Fruit fly (Drosophila melanogaster) whole organism, adult: ENCODE measurements around the gene mRpL12.

ENCODE experiments used
- CG11617 ChIP-seq: fragments of 200-800 bp; sonication (Bioruptor generic); optimal IDR thresholded peaks from 2 replicates; lab custom pipeline; 2017; ENCODE audit warnings: mild to moderate bottlenecking, missing biosample characterization, missing genetic modification reagents, missing genetic modification characterization
- CG12768 ChIP-seq: fragments of 200-800 bp; sonication (Bioruptor generic); optimal IDR thresholded peaks from 2 replicates; lab custom pipeline; 2017; ENCODE audit warnings: missing biosample characterization, missing genetic modification characterization, mild to moderate bottlenecking, moderate library complexity, missing genetic modification reagents
- CG14711 ChIP-seq: fragments of 200-800 bp; sonication (Bioruptor generic); optimal IDR thresholded peaks from 2 replicates; lab custom pipeline; 2018; ENCODE audit warnings: missing biosample characterization, mild to moderate bottlenecking, missing genetic modification characterization, moderate library complexity
- CG1620 ChIP-seq: fragments of 200-800 bp; sonication (Bioruptor generic); optimal IDR thresholded peaks from 2 replicates; lab custom pipeline; 2016; ENCODE audit warnings: missing biosample characterization, missing genetic modification characterization
- CG33017 ChIP-seq: fragments of 200-800 bp; sonication (Bioruptor generic); optimal IDR thresholded peaks from 2 replicates; lab custom pipeline; 2018; ENCODE audit warnings: missing biosample characterization, mild to moderate bottlenecking, missing genetic modification characterization, moderate library complexity
- CG5204 ChIP-seq: fragments of 200-800 bp; sonication (Bioruptor generic); optimal IDR thresholded peaks from 2 replicates; lab custom pipeline; 2016; ENCODE audit warnings: missing biosample characterization, missing genetic modification characterization
- CG7045 ChIP-seq: fragments of 200-800 bp; sonication (Bioruptor generic); optimal IDR thresholded peaks from 2 replicates; lab custom pipeline; 2017; ENCODE audit warnings: missing biosample characterization, mild to moderate bottlenecking, missing genetic modification characterization
- CG7101 ChIP-seq: fragments of 200-800 bp; sonication (Bioruptor generic); optimal IDR thresholded peaks from 2 replicates; lab custom pipeline; 2018; ENCODE audit warnings: missing biosample characterization, mild to moderate bottlenecking, missing genetic modification characterization, moderate library complexity
- Clk ChIP-seq: fragments of 200-800 bp; sonication (Bioruptor generic); optimal IDR thresholded peaks from 2 replicates; lab custom pipeline; 2017; ENCODE audit warnings: missing biosample characterization, missing genetic modification characterization
- Crg-1 ChIP-seq: fragments of 200-800 bp; sonication (Bioruptor generic); optimal IDR thresholded peaks from 2 replicates; lab custom pipeline; 2016; ENCODE audit warnings: missing biosample characterization, missing genetic modification characterization
- Hr96 ChIP-seq: fragments of 200-800 bp; sonication (Bioruptor generic); optimal IDR thresholded peaks from 2 replicates; lab custom pipeline; 2016; ENCODE audit warnings: missing biosample characterization, missing genetic modification characterization
- Mnt ChIP-seq: fragments of 200-800 bp; sonication (Bioruptor generic); optimal IDR thresholded peaks from 2 replicates; lab custom pipeline; 2016; ENCODE audit warnings: missing biosample characterization, mild to moderate bottlenecking, missing genetic modification characterization
- bab1 ChIP-seq: fragments of 200-800 bp; sonication (Bioruptor generic); optimal IDR thresholded peaks from 3 replicates; lab custom pipeline; 2019; ENCODE audit warnings: missing biosample characterization, mild to moderate bottlenecking, missing genetic modification characterization, moderate library complexity
- cic ChIP-seq: fragments of 200-800 bp; sonication (Bioruptor generic); optimal IDR thresholded peaks from 2 replicates; lab custom pipeline; 2017; ENCODE audit warnings: missing biosample characterization, mild to moderate bottlenecking, missing genetic modification characterization, moderate library complexity
- cnc ChIP-seq, 2 experiments: fragments of >200 bp; optimal IDR thresholded peaks; 2 replicates each; lab custom pipeline; 2017
- kay ChIP-seq: fragments of 200-800 bp; sonication (Bioruptor generic); peaks from one replicate; lab custom pipeline; 2016; ENCODE audit warnings: missing biosample characterization, missing genetic modification characterization, borderline replicate concordance
- ovo ChIP-seq: fragments of 200-800 bp; sonication (Bioruptor generic); optimal IDR thresholded peaks from 2 replicates; lab custom pipeline; 2016; ENCODE audit warnings: missing biosample characterization, missing genetic modification characterization
- pad ChIP-seq: fragments of 200-800 bp; sonication (Bioruptor generic); optimal IDR thresholded peaks from 3 replicates; lab custom pipeline; 2017; ENCODE audit warnings: missing biosample characterization, missing genetic modification characterization, mild to moderate bottlenecking, moderate library complexity, missing genetic modification reagents
- tj ChIP-seq: fragments of 200-800 bp; sonication (Bioruptor generic); optimal IDR thresholded peaks from 3 replicates; lab custom pipeline; 2017; ENCODE audit warnings: missing biosample characterization, mild to moderate bottlenecking, missing genetic modification characterization, moderate library complexity
- toe ChIP-seq: fragments of 200-800 bp; sonication (Bioruptor generic); optimal IDR thresholded peaks from 2 replicates; lab custom pipeline; 2016; ENCODE audit warnings: missing biosample characterization, missing genetic modification characterization

Gene mRpL12

dm6 chr3L:8929527-8929926 lies 27.1 kb upstream of the mRpL12 start:
- TF ChIP-seq CG12768 (GFP tag; lab: Kevin White, UChicago): no peak
- TF ChIP-seq cic (GFP tag; lab: Kevin White, UChicago): no peak
- TF ChIP-seq CG33017 (tag; lab: Kevin White, UChicago): no peak
- TF ChIP-seq Crg-1 (GFP tag; lab: Kevin White, UChicago): no peak
- TF ChIP-seq CG1620 (GFP tag; lab: Kevin White, UChicago): no peak
- TF ChIP-seq Mnt (GFP tag; lab: Kevin White, UChicago): no peak
- TF ChIP-seq Hr96 (GFP tag; lab: Kevin White, UChicago): no peak
- no peak for TF ChIP-seq tj (GFP tag; lab: Kevin White, UChicago)
- no peak for TF ChIP-seq bab1
- no peak for TF ChIP-seq CG14711 (tag; lab: Kevin White, UChicago)
- no peak for TF ChIP-seq CG7045 (GFP tag; lab: Kevin White, UChicago)
- TF ChIP-seq toe (GFP tag; lab: Kevin White, UChicago): no peak
- no peak for TF ChIP-seq CG5204 (GFP tag; lab: Kevin White, UChicago)
- TF ChIP-seq pad (GFP tag; lab: Kevin White, UChicago): no peak

dm6 chr3L:8931916-8932315 lies 24.7 kb upstream of the mRpL12 start:
- no peak for TF ChIP-seq Clk
- no peak for TF ChIP-seq ovo (GFP tag; lab: Kevin White, UChicago)
- peak; percentile 86 for TF ChIP-seq kay (GFP tag; lab: Kevin White, UChicago)
- no peak for TF ChIP-seq cic (GFP tag; lab: Kevin White, UChicago)
- TF ChIP-seq bab1: peak; percentile 60
- TF ChIP-seq CG33017 (tag; lab: Kevin White, UChicago): no peak
- TF ChIP-seq CG1620 (GFP tag; lab: Kevin White, UChicago): no peak
- no peak for TF ChIP-seq pad (GFP tag; lab: Kevin White, UChicago)
- TF ChIP-seq cnc (optimal IDR thresholded peaks at IDR 0.05; lab: Kevin White, UChicago): no peak
- TF ChIP-seq tj (GFP tag; lab: Kevin White, UChicago): no peak
- no peak for TF ChIP-seq CG7045 (GFP tag; lab: Kevin White, UChicago)
- no peak for TF ChIP-seq CG11617 (GFP tag; lab: Kevin White, UChicago)
- no peak for TF ChIP-seq CG14711 (tag; lab: Kevin White, UChicago)

dm6 chr3L:8939654-8940053 lies 16.9 kb upstream of the mRpL12 start:
- no peak for TF ChIP-seq CG1620 (GFP tag; lab: Kevin White, UChicago)
- no peak for TF ChIP-seq tj (GFP tag; lab: Kevin White, UChicago)
- TF ChIP-seq CG7101 (tag; lab: Kevin White, UChicago): no peak
- no peak for TF ChIP-seq CG33017 (tag; lab: Kevin White, UChicago)
- TF ChIP-seq cnc (optimal IDR thresholded peaks at IDR 0.05; lab: Kevin White, UChicago): no peak
- no peak for TF ChIP-seq bab1
- no peak for TF ChIP-seq CG12768 (GFP tag; lab: Kevin White, UChicago)
- TF ChIP-seq toe (GFP tag; lab: Kevin White, UChicago): no peak
- TF ChIP-seq pad (GFP tag; lab: Kevin White, UChicago): no peak
- no peak for TF ChIP-seq CG11617 (GFP tag; lab: Kevin White, UChicago)
- TF ChIP-seq Mnt (GFP tag; lab: Kevin White, UChicago): no peak
- TF ChIP-seq CG5204 (GFP tag; lab: Kevin White, UChicago): no peak
- no peak for TF ChIP-seq CG7045 (GFP tag; lab: Kevin White, UChicago)
- no peak for TF ChIP-seq cic (GFP tag; lab: Kevin White, UChicago)
- TF ChIP-seq Hr96 (GFP tag; lab: Kevin White, UChicago): no peak
- TF ChIP-seq CG14711 (tag; lab: Kevin White, UChicago): no peak
- no peak for TF ChIP-seq kay (GFP tag; lab: Kevin White, UChicago)
- TF ChIP-seq ovo (GFP tag; lab: Kevin White, UChicago): no peak

- TF ChIP-seq Clk (no peak), tj (GFP tag; lab: Kevin White, UChicago) (no peak), CG7101 (tag; lab: Kevin White, UChicago) (no peak), pad (GFP tag; lab: Kevin White, UChicago) (no peak), CG1620 (GFP tag; lab: Kevin White, UChicago) (no peak), Mnt (GFP tag; lab: Kevin White, UChicago) (no peak), cnc (optimal IDR thresholded peaks at IDR 0.05; lab: Kevin White, UChicago) (no peak), cic (GFP tag; lab: Kevin White, UChicago) (no peak), CG33017 (tag; lab: Kevin White, UChicago) (no peak), CG5204 (GFP tag; lab: Kevin White, UChicago) (no peak), CG12768 (GFP tag; lab: Kevin White, UChicago) (no peak), kay (GFP tag; lab: Kevin White, UChicago) (no peak), ovo (GFP tag; lab: Kevin White, UChicago) (no peak), Hr96 (GFP tag; lab: Kevin White, UChicago) (no peak), bab1 (no peak), CG11617 (GFP tag; lab: Kevin White, UChicago) (no peak)
Observed at dm6 chr3L:8947848-8948494, 8.6 kb upstream of the mRpL12 start.

- TF ChIP-seq CG1620 (GFP tag; lab: Kevin White, UChicago): no peak
- no peak for TF ChIP-seq cic (GFP tag; lab: Kevin White, UChicago)
- TF ChIP-seq kay (GFP tag; lab: Kevin White, UChicago): no peak
- TF ChIP-seq CG33017 (tag; lab: Kevin White, UChicago): no peak
- TF ChIP-seq Hr96 (GFP tag; lab: Kevin White, UChicago): no peak
- no peak for TF ChIP-seq tj (GFP tag; lab: Kevin White, UChicago)
- TF ChIP-seq ovo (GFP tag; lab: Kevin White, UChicago): no peak
- TF ChIP-seq Clk: no peak
- no peak for TF ChIP-seq CG11617 (GFP tag; lab: Kevin White, UChicago)
- no peak for TF ChIP-seq toe (GFP tag; lab: Kevin White, UChicago)
- TF ChIP-seq bab1: no peak
- TF ChIP-seq CG5204 (GFP tag; lab: Kevin White, UChicago): no peak
- no peak for TF ChIP-seq Crg-1 (GFP tag; lab: Kevin White, UChicago)
- TF ChIP-seq CG7101 (tag; lab: Kevin White, UChicago): no peak
- no peak for TF ChIP-seq pad (GFP tag; lab: Kevin White, UChicago)
- no peak for TF ChIP-seq CG12768 (GFP tag; lab: Kevin White, UChicago)
Observed at dm6 chr3L:8949823-8950222, 6.8 kb upstream of the mRpL12 start.
